Worm (Caenorhabditis elegans) whole organism, L4 larva: Measurements from ENCODE around the gene otpl-3.

ENCODE experiments used
- F26F4.8 ChIP-seq: fragments of 200-800 bp; sonication (Bioruptor generic); conservative IDR thresholded peaks from 2 replicates; pipeline ENCODE4 v1.3.6; 2022; ENCODE audit warnings: missing genetic modification characterization, missing compliant biosample characterization
- F37D6.2 ChIP-seq: sonication (generic microtip); optimal IDR thresholded peaks from 2 replicates; lab custom pipeline; 2016; ENCODE audit warnings: mild to moderate bottlenecking, missing genetic modification characterization, missing compliant biosample characterization
- R02D3.7 ChIP-seq: fragments of 150-350 bp; sonication (generic microtip); optimal IDR thresholded peaks from 3 replicates; lab custom pipeline; 2014; ENCODE audit warnings: missing biosample characterization, missing genetic modification characterization
- Y105C5A.15 ChIP-seq: fragments of 200-800 bp; sonication (Bioruptor generic); IDR thresholded peaks from 2 replicates; pipeline ENCODE4 v1.3.6; 2022; ENCODE audit warnings: missing genetic modification characterization, missing compliant biosample characterization
- Y48G9A.11 ChIP-seq: fragments of 200-800 bp; sonication (Bioruptor generic); IDR thresholded peaks from 2 replicates; pipeline ENCODE4 v1.3.6; 2022; ENCODE audit warnings: missing genetic modification reagents, missing genetic modification characterization, missing compliant biosample characterization
- Y75B8A.6 ChIP-seq: fragments of 200-800 bp; sonication (Bioruptor generic); IDR thresholded peaks from 2 replicates; pipeline ENCODE4 v1.3.6; 2022; ENCODE audit warnings: missing genetic modification reagents, missing genetic modification characterization, missing compliant biosample characterization
- ZK337.2 ChIP-seq: fragments of 200-800 bp; sonication (Bioruptor generic); IDR thresholded peaks from 2 replicates; pipeline ENCODE4 v1.3.6; 2022; ENCODE audit warnings: missing genetic modification reagents, missing genetic modification characterization, missing compliant biosample characterization
- ZK546.5 ChIP-seq, 2 experiments: sonication (generic microtip); optimal IDR thresholded peaks; 2 replicates each; lab custom pipeline; 2017; ENCODE audit warnings: missing biosample characterization in 2 of 2, missing genetic modification characterization in 2 of 2
- aha-1 ChIP-seq: fragments of 150-350 bp; peaks from one replicate; lab custom pipeline; 2014; ENCODE audit warnings: missing biosample characterization, missing genetic modification characterization
- aly-2 ChIP-seq: sonication (generic microtip); optimal IDR thresholded peaks from 2 replicates; lab custom pipeline; 2018; ENCODE audit warnings: missing biosample characterization, missing genetic modification characterization
- attf-4 ChIP-seq: sonication (generic microtip); optimal IDR thresholded peaks from 3 replicates; lab custom pipeline; 2017; ENCODE audit warnings: missing biosample characterization, missing genetic modification characterization
- ceh-20 ChIP-seq: fragments of 200-800 bp; sonication (Bioruptor generic); IDR thresholded peaks from 2 replicates; pipeline ENCODE4 v1.3.6; 2022; ENCODE audit warnings: missing genetic modification reagents, missing genetic modification characterization, missing compliant biosample characterization
- ceh-28 ChIP-seq: fragments of 150-350 bp; optimal IDR thresholded peaks from 2 replicates; lab custom pipeline; 2014; ENCODE audit warnings: missing biosample characterization, missing genetic modification reagents, missing genetic modification characterization
- ceh-44 ChIP-seq: fragments of 200-800 bp; sonication (Bioruptor generic); IDR thresholded peaks from 2 replicates; pipeline ENCODE4 v1.3.6; 2022; ENCODE audit warnings: missing genetic modification reagents, missing genetic modification characterization, missing compliant biosample characterization
- ces-1 ChIP-seq: fragments of 150-350 bp; sonication (generic microtip); optimal IDR thresholded peaks from 4 replicates; lab custom pipeline; 2014; ENCODE audit warnings: missing biosample characterization, missing genetic modification reagents, missing genetic modification characterization
- ctbp-1 ChIP-seq: fragments of 200-800 bp; sonication (Bioruptor generic); IDR thresholded peaks from 2 replicates; pipeline ENCODE4 v1.3.6; 2022; ENCODE audit warnings: missing genetic modification reagents, missing genetic modification characterization, missing compliant biosample characterization
- daf-16 ChIP-seq, 3 experiments: sonication (generic microtip); optimal IDR thresholded peaks; 2 replicates each; lab custom pipeline; 2016 to 2017; ENCODE audit warnings: missing genetic modification characterization in 3 of 3, missing genetic modification reagents in 3 of 3, mild to moderate bottlenecking in 2 of 3, missing compliant biosample characterization in 2 of 3, missing biosample characterization in 1 of 3, moderate library complexity in 1 of 3
- daf-8 ChIP-seq: fragments of 200-800 bp; sonication (Bioruptor generic); IDR thresholded peaks from 2 replicates; pipeline ENCODE4 v1.3.6; 2022; ENCODE audit warnings: missing genetic modification characterization, missing compliant biosample characterization
- dmd-9 ChIP-seq: fragments of 200-800 bp; sonication (Bioruptor generic); IDR thresholded peaks from 2 replicates; pipeline ENCODE4 v1.3.6; 2022; ENCODE audit warnings: missing genetic modification reagents, missing genetic modification characterization, missing compliant biosample characterization
- dve-1 ChIP-seq: sonication (generic microtip); optimal IDR thresholded peaks from 2 replicates; lab custom pipeline; 2017; ENCODE audit warnings: antibody characterized with exemption, mild to moderate bottlenecking, missing genetic modification characterization, missing compliant biosample characterization; ENCODE audit not compliant: insufficient read depth
- egl-27 ChIP-seq: sonication (generic microtip); optimal IDR thresholded peaks from 3 replicates; lab custom pipeline; 2017; ENCODE audit warnings: missing biosample characterization, missing genetic modification reagents, missing genetic modification characterization
- fkh-10 ChIP-seq: fragments of 150-350 bp; optimal IDR thresholded peaks from 2 replicates; lab custom pipeline; 2014; ENCODE audit warnings: missing biosample characterization, missing genetic modification reagents, missing genetic modification characterization
- fos-1 ChIP-seq: fragments of 150-350 bp; optimal IDR thresholded peaks from 2 replicates; lab custom pipeline; 2014; ENCODE audit warnings: missing biosample characterization, missing genetic modification characterization
- hif-1 ChIP-seq, 2 experiments: sonication (generic microtip); optimal IDR thresholded peaks; 2 replicates each; lab custom pipeline; 2016 to 2017; ENCODE audit warnings: missing compliant biosample characterization in 2 of 2, missing genetic modification characterization in 2 of 2, missing genetic modification reagents in 2 of 2, missing genotype in 2 of 2, mild to moderate bottlenecking in 1 of 2
- hlh-30 ChIP-seq: sonication (generic microtip); optimal IDR thresholded peaks from 2 replicates; lab custom pipeline; 2017; ENCODE audit warnings: antibody characterized with exemption, mild to moderate bottlenecking, missing genetic modification characterization, missing compliant biosample characterization; ENCODE audit not compliant: insufficient read depth
- hmg-1.1 ChIP-seq: fragments of 200-800 bp; sonication (Bioruptor generic); IDR thresholded peaks from 2 replicates; pipeline ENCODE4 v1.3.6; 2022; ENCODE audit warnings: missing genetic modification reagents, missing genetic modification characterization, missing compliant biosample characterization
- lim-7 ChIP-seq: fragments of 200-800 bp; sonication (Bioruptor generic); IDR thresholded peaks from 2 replicates; pipeline ENCODE4 v1.3.6; 2022; ENCODE audit warnings: missing genetic modification characterization, missing compliant biosample characterization
- lin-13 ChIP-seq: fragments of 150-350 bp; optimal IDR thresholded peaks from 2 replicates; lab custom pipeline; 2014; ENCODE audit warnings: missing biosample characterization, missing genetic modification reagents, missing genetic modification characterization
- lin-15B ChIP-seq: fragments of 150-350 bp; sonication (generic microtip); optimal IDR thresholded peaks from 3 replicates; lab custom pipeline; 2014; ENCODE audit warnings: missing biosample characterization, missing genetic modification characterization
- lin-29 ChIP-seq: fragments of 200-800 bp; sonication (Bioruptor generic); IDR thresholded peaks from 2 replicates; pipeline ENCODE4 v1.3.6; 2022; ENCODE audit warnings: missing genetic modification reagents, missing genetic modification characterization, missing compliant biosample characterization
- lin-39 ChIP-seq: fragments of 150-350 bp; optimal IDR thresholded peaks from 2 replicates; lab custom pipeline; 2014; ENCODE audit warnings: missing biosample characterization, missing genetic modification reagents, missing genetic modification characterization
- lir-3 ChIP-seq: sonication (generic microtip); optimal IDR thresholded peaks from 2 replicates; lab custom pipeline; 2016; ENCODE audit warnings: mild to moderate bottlenecking, missing genetic modification characterization, missing compliant biosample characterization
- madf-9 ChIP-seq: fragments of 200-800 bp; sonication (Bioruptor generic); conservative IDR thresholded peaks from 2 replicates; pipeline ENCODE4 v1.3.6; 2022; ENCODE audit warnings: missing genetic modification reagents, missing genetic modification characterization, missing compliant biosample characterization
- mdl-1 ChIP-seq, 2 experiments: fragments of 150-350 bp in 1 of 2; sonication (generic microtip) in 1 of 2; optimal IDR thresholded peaks; 2 replicates each; lab custom pipeline; 2014 to 2017; ENCODE audit warnings: missing biosample characterization in 2 of 2, missing genetic modification characterization in 2 of 2
- mxl-2 ChIP-seq: fragments of 200-800 bp; sonication (Bioruptor generic); conservative IDR thresholded peaks from 2 replicates; pipeline ENCODE4 v1.3.6; 2022; ENCODE audit warnings: missing genetic modification reagents, missing genetic modification characterization, missing compliant biosample characterization
- mxl-3 ChIP-seq: fragments of 200-800 bp; sonication (Bioruptor generic); optimal IDR thresholded peaks from 2 replicates; lab custom pipeline; 2018; ENCODE audit warnings: mild to moderate bottlenecking, missing genetic modification characterization, missing compliant biosample characterization
- nhr-102 ChIP-seq: sonication (generic microtip); optimal IDR thresholded peaks from 2 replicates; lab custom pipeline; 2016; ENCODE audit warnings: mild to moderate bottlenecking, missing genetic modification characterization, moderate library complexity, missing compliant biosample characterization
- nhr-11 ChIP-seq: fragments of 150-350 bp; optimal IDR thresholded peaks from 2 replicates; lab custom pipeline; 2014; ENCODE audit warnings: missing biosample characterization, missing genetic modification characterization
- nhr-25 ChIP-seq: sonication (generic microtip); optimal IDR thresholded peaks from 2 replicates; lab custom pipeline; 2017; ENCODE audit warnings: missing genetic modification characterization, mild to moderate bottlenecking, missing compliant biosample characterization, antibody characterized with exemption, moderate library complexity, borderline replicate concordance; ENCODE audit not compliant: insufficient read depth
- nhr-42 ChIP-seq: fragments of 200-800 bp; sonication (Bioruptor generic); IDR thresholded peaks from 2 replicates; pipeline ENCODE4 v1.3.6; 2022; ENCODE audit warnings: missing genetic modification characterization, missing compliant biosample characterization
- nhr-48 ChIP-seq: sonication (generic microtip); optimal IDR thresholded peaks from 2 replicates; lab custom pipeline; 2016; ENCODE audit warnings: mild to moderate bottlenecking, missing genetic modification characterization, missing compliant biosample characterization
- nhr-6 ChIP-seq: fragments of 150-350 bp; optimal IDR thresholded peaks from 2 replicates; lab custom pipeline; 2014; ENCODE audit warnings: missing biosample characterization, missing genetic modification characterization
- nhr-76 ChIP-seq: fragments of 150-350 bp; optimal IDR thresholded peaks from 2 replicates; lab custom pipeline; 2014; ENCODE audit warnings: missing biosample characterization, missing genetic modification characterization
- pha-4 ChIP-seq, 2 experiments: fragments of 150-350 bp in 1 of 2; fragments of 200-800 bp in 1 of 2; sonication (Bioruptor generic) in 1 of 2; IDR thresholded peaks in 1 of 2; optimal IDR thresholded peaks in 1 of 2; 2 replicates each; pipeline versions ENCODE4 v1.3.6 to Lab custom; 2014 to 2022; ENCODE audit warnings: missing genetic modification characterization in 2 of 2, missing genetic modification reagents in 2 of 2, missing biosample characterization in 1 of 2, missing compliant biosample characterization in 1 of 2
- php-3 ChIP-seq: fragments of 200-800 bp; sonication (Bioruptor generic); IDR thresholded peaks from 2 replicates; pipeline ENCODE4 v1.3.6; 2022; ENCODE audit warnings: missing genetic modification reagents, missing genetic modification characterization, missing compliant biosample characterization
- pqm-1 ChIP-seq: sonication (generic microtip); optimal IDR thresholded peaks from 2 replicates; lab custom pipeline; 2017; ENCODE audit warnings: missing biosample characterization, missing genetic modification characterization
- snpc-1.2 ChIP-seq: fragments of 200-800 bp; sonication (Bioruptor generic); IDR thresholded peaks from 2 replicates; pipeline ENCODE4 v1.3.6; 2022; ENCODE audit warnings: missing genetic modification reagents, missing genetic modification characterization, missing compliant biosample characterization
- spr-3 ChIP-seq: fragments of 200-800 bp; sonication (Bioruptor generic); optimal IDR thresholded peaks from 2 replicates; lab custom pipeline; 2018; ENCODE audit warnings: mild to moderate bottlenecking, missing genetic modification characterization, missing compliant biosample characterization
- tag-97 ChIP-seq: fragments of 200-800 bp; sonication (Bioruptor generic); IDR thresholded peaks from 2 replicates; pipeline ENCODE4 v1.3.6; 2022; ENCODE audit warnings: missing genetic modification characterization, missing compliant biosample characterization
- zfp-2 ChIP-seq: sonication (generic microtip); optimal IDR thresholded peaks from 2 replicates; lab custom pipeline; 2016; ENCODE audit warnings: mild to moderate bottlenecking, missing genetic modification characterization, missing compliant biosample characterization
- zfp-3 ChIP-seq: fragments of 200-800 bp; sonication (Bioruptor generic); conservative IDR thresholded peaks from 2 replicates; pipeline ENCODE4 v1.3.6; 2022; ENCODE audit warnings: missing genetic modification reagents, missing genetic modification characterization, missing compliant biosample characterization

Gene otpl-3

ce11 chrX:6928578-6928977 is 4.0 kb upstream of the otpl-3 start, which contains the start of gene F14B8.5 (continued):
- TF ChIP-seq lin-15B: no peak
- no peak for TF ChIP-seq nhr-76 (tag; lab: Kevin White, UChicago)
- peak; percentile 1 for TF ChIP-seq dve-1 (tag; lab: Kevin White, UChicago)
- TF ChIP-seq nhr-102: no peak
- no peak for TF ChIP-seq attf-4 (tag; lab: Kevin White, UChicago)
- TF ChIP-seq mxl-2 (GFP tag; lab: Robert Waterston, UW): no peak
- no peak for TF ChIP-seq dmd-9 (GFP tag; lab: Robert Waterston, UW)
- no peak for TF ChIP-seq daf-16 (GFP tag; optimal IDR thresholded peaks at IDR 0.05; lab: Kevin White, UChicago)
- peak; percentile 46 for TF ChIP-seq daf-16 (tag; optimal IDR thresholded peaks at IDR 0.05; lab: Kevin White, UChicago)
- TF ChIP-seq F26F4.8: no peak
- no peak for TF ChIP-seq zfp-3
- TF ChIP-seq daf-8: no peak
- TF ChIP-seq mdl-1 (tag; optimal IDR thresholded peaks at IDR 0.05; lab: Kevin White, UChicago): no peak
- TF ChIP-seq snpc-1.2 (GFP tag; lab: Robert Waterston, UW): no peak
- peak; percentile 87 for TF ChIP-seq aha-1 (tag; lab: Kevin White, UChicago)
- no peak for TF ChIP-seq php-3 (GFP tag; lab: Robert Waterston, UW)
- TF ChIP-seq mxl-3: no peak
- no peak for TF ChIP-seq ZK546.5 (tag; optimal IDR thresholded peaks at IDR 0.05; lab: Kevin White, UChicago)
- TF ChIP-seq hlh-30 (tag; lab: Kevin White, UChicago): no peak
- TF ChIP-seq R02D3.7 (tag; lab: Kevin White, UChicago): no peak
- TF ChIP-seq aly-2: no peak
- no peak for TF ChIP-seq lin-13 (GFP tag; lab: Kevin White, UChicago)
- no peak for TF ChIP-seq Y75B8A.6 (GFP tag; lab: Robert Waterston, UW)
- TF ChIP-seq ceh-28 (tag; lab: Kevin White, UChicago): no peak
- TF ChIP-seq zfp-2 (tag; lab: Kevin White, UChicago): no peak
- no peak for TF ChIP-seq nhr-11 (tag; lab: Kevin White, UChicago)
- no peak for TF ChIP-seq lir-3
- no peak for TF ChIP-seq lin-29 (GFP tag; lab: Robert Waterston, UW)
- TF ChIP-seq nhr-42 (GFP tag; lab: Robert Waterston, UW): no peak
- no peak for TF ChIP-seq F37D6.2 (tag; lab: Kevin White, UChicago)
- peak; percentile 14 for TF ChIP-seq pqm-1
- no peak for TF ChIP-seq fos-1 (tag; lab: Kevin White, UChicago)
- TF ChIP-seq lin-39 (tag; lab: Kevin White, UChicago): no peak
- no peak for TF ChIP-seq tag-97 (GFP tag; lab: Robert Waterston, UW)
- no peak for TF ChIP-seq ces-1
- TF ChIP-seq lim-7 (GFP tag; lab: Robert Waterston, UW): no peak
- TF ChIP-seq ceh-20: no peak
- no peak for TF ChIP-seq ctbp-1 (GFP tag; lab: Robert Waterston, UW)
- TF ChIP-seq pha-4 (GFP tag; IDR thresholded peaks at IDR 0.05; lab: Robert Waterston, UW): no peak
- TF ChIP-seq pha-4 (tag; optimal IDR thresholded peaks at IDR 0.05; lab: Kevin White, UChicago): no peak
- no peak for TF ChIP-seq spr-3 (GFP tag; lab: Kevin White, UChicago)
- TF ChIP-seq, all 104 proteins: peak for 7

ce11 chrX:6926952-6927351 is 2.4 kb upstream of the otpl-3 start:
- no peak for TF ChIP-seq madf-9 (GFP tag; lab: Robert Waterston, UW)
- no peak for TF ChIP-seq attf-4 (tag; lab: Kevin White, UChicago)
- TF ChIP-seq fkh-10 (GFP tag; lab: Kevin White, UChicago): no peak
- TF ChIP-seq Y105C5A.15 (GFP tag; lab: Robert Waterston, UW): no peak
- TF ChIP-seq egl-27 (tag; lab: Kevin White, UChicago): no peak
- no peak for TF ChIP-seq R02D3.7 (tag; lab: Kevin White, UChicago)
- no peak for TF ChIP-seq ceh-44 (GFP tag; lab: Robert Waterston, UW)
- no peak for TF ChIP-seq nhr-25 (tag; lab: Kevin White, UChicago)
- no peak for TF ChIP-seq hif-1 (tag; optimal IDR thresholded peaks at IDR 0.05; lab: Kevin White, UChicago)
- TF ChIP-seq Y75B8A.6 (GFP tag; lab: Robert Waterston, UW): no peak
- TF ChIP-seq hmg-1.1 (GFP tag; lab: Robert Waterston, UW): no peak
- TF ChIP-seq nhr-6 (tag; lab: Kevin White, UChicago): no peak
- TF ChIP-seq nhr-48 (tag; lab: Kevin White, UChicago): no peak
- no peak for TF ChIP-seq ZK337.2
- TF ChIP-seq aha-1 (tag; lab: Kevin White, UChicago): peak; percentile 81
- TF ChIP-seq daf-16 (GFP tag; optimal IDR thresholded peaks at IDR 0.05; lab: Kevin White, UChicago): no peak
- peak; percentile 92 for TF ChIP-seq daf-16 (tag; optimal IDR thresholded peaks at IDR 0.05; lab: Kevin White, UChicago)
- no peak for TF ChIP-seq php-3 (GFP tag; lab: Robert Waterston, UW)
- TF ChIP-seq Y48G9A.11: no peak
